Worm (Caenorhabditis elegans) whole organism, L4 larva: ENCODE results near the gene tric-1B.1.

Experiments
- D1046.2 ChIP-seq: fragments of 200-800 bp; sonication (Bioruptor generic); IDR thresholded peaks from 2 replicates; pipeline ENCODE4 v1.3.6; 2022; ENCODE audit warnings: missing genetic modification characterization, missing compliant biosample characterization
- F49E8.2 ChIP-seq: sonication (generic microtip); optimal IDR thresholded peaks from 2 replicates; lab custom pipeline; 2016; ENCODE audit warnings: missing compliant biosample characterization, mild to moderate bottlenecking, missing genetic modification characterization, borderline replicate concordance
- T20F7.1 ChIP-seq: fragments of 200-800 bp; sonication (Bioruptor generic); optimal IDR thresholded peaks from 2 replicates; lab custom pipeline; 2018; ENCODE audit warnings: mild to moderate bottlenecking, missing genetic modification characterization, missing compliant biosample characterization
- Y48G9A.11 ChIP-seq: fragments of 200-800 bp; sonication (Bioruptor generic); IDR thresholded peaks from 2 replicates; pipeline ENCODE4 v1.3.6; 2022; ENCODE audit warnings: missing genetic modification reagents, missing genetic modification characterization, missing compliant biosample characterization
- Y75B8A.6 ChIP-seq: fragments of 200-800 bp; sonication (Bioruptor generic); IDR thresholded peaks from 2 replicates; pipeline ENCODE4 v1.3.6; 2022; ENCODE audit warnings: missing genetic modification reagents, missing genetic modification characterization, missing compliant biosample characterization
- ZK546.5 ChIP-seq, 2 experiments: sonication (generic microtip); optimal IDR thresholded peaks; 2 replicates each; lab custom pipeline; 2017; ENCODE audit warnings: missing biosample characterization in 2 of 2, missing genetic modification characterization in 2 of 2
- aly-2 ChIP-seq: sonication (generic microtip); optimal IDR thresholded peaks from 2 replicates; lab custom pipeline; 2018; ENCODE audit warnings: missing biosample characterization, missing genetic modification characterization
- arid-1 ChIP-seq: fragments of 200-800 bp; sonication (Bioruptor generic); conservative IDR thresholded peaks from 2 replicates; pipeline ENCODE4 v1.3.6; 2022; ENCODE audit warnings: missing genetic modification reagents, missing genetic modification characterization, missing compliant biosample characterization
- attf-4 ChIP-seq: sonication (generic microtip); optimal IDR thresholded peaks from 3 replicates; lab custom pipeline; 2017; ENCODE audit warnings: missing biosample characterization, missing genetic modification characterization
- ceh-20 ChIP-seq: fragments of 200-800 bp; sonication (Bioruptor generic); IDR thresholded peaks from 2 replicates; pipeline ENCODE4 v1.3.6; 2022; ENCODE audit warnings: missing genetic modification reagents, missing genetic modification characterization, missing compliant biosample characterization
- ceh-44 ChIP-seq: fragments of 200-800 bp; sonication (Bioruptor generic); IDR thresholded peaks from 2 replicates; pipeline ENCODE4 v1.3.6; 2022; ENCODE audit warnings: missing genetic modification reagents, missing genetic modification characterization, missing compliant biosample characterization
- ctbp-1 ChIP-seq: fragments of 200-800 bp; sonication (Bioruptor generic); IDR thresholded peaks from 2 replicates; pipeline ENCODE4 v1.3.6; 2022; ENCODE audit warnings: missing genetic modification reagents, missing genetic modification characterization, missing compliant biosample characterization
- daf-16 ChIP-seq, 3 experiments: sonication (generic microtip); optimal IDR thresholded peaks; 2 replicates each; lab custom pipeline; 2016 to 2017; ENCODE audit warnings: missing genetic modification characterization in 3 of 3, missing genetic modification reagents in 3 of 3, mild to moderate bottlenecking in 2 of 3, missing compliant biosample characterization in 2 of 3, missing biosample characterization in 1 of 3, moderate library complexity in 1 of 3
- daf-8 ChIP-seq: fragments of 200-800 bp; sonication (Bioruptor generic); IDR thresholded peaks from 2 replicates; pipeline ENCODE4 v1.3.6; 2022; ENCODE audit warnings: missing genetic modification characterization, missing compliant biosample characterization
- dmd-6 ChIP-seq: fragments of 200-800 bp; sonication (Bioruptor generic); IDR thresholded peaks from 2 replicates; pipeline ENCODE4 v1.3.6; 2022; ENCODE audit warnings: missing genetic modification reagents, missing genetic modification characterization, missing compliant biosample characterization
- dmd-9 ChIP-seq: fragments of 200-800 bp; sonication (Bioruptor generic); IDR thresholded peaks from 2 replicates; pipeline ENCODE4 v1.3.6; 2022; ENCODE audit warnings: missing genetic modification reagents, missing genetic modification characterization, missing compliant biosample characterization
- duxl-1 ChIP-seq: sonication (generic microtip); optimal IDR thresholded peaks from 2 replicates; lab custom pipeline; 2016; ENCODE audit warnings: mild to moderate bottlenecking, missing genetic modification characterization, moderate library complexity, missing compliant biosample characterization; ENCODE audit not compliant: poor library complexity
- dve-1 ChIP-seq: sonication (generic microtip); optimal IDR thresholded peaks from 2 replicates; lab custom pipeline; 2017; ENCODE audit warnings: antibody characterized with exemption, mild to moderate bottlenecking, missing genetic modification characterization, missing compliant biosample characterization; ENCODE audit not compliant: insufficient read depth
- egl-27 ChIP-seq: sonication (generic microtip); optimal IDR thresholded peaks from 3 replicates; lab custom pipeline; 2017; ENCODE audit warnings: missing biosample characterization, missing genetic modification reagents, missing genetic modification characterization
- fkh-10 ChIP-seq: fragments of 150-350 bp; optimal IDR thresholded peaks from 2 replicates; lab custom pipeline; 2014; ENCODE audit warnings: missing biosample characterization, missing genetic modification reagents, missing genetic modification characterization
- gei-8 ChIP-seq: fragments of 200-800 bp; sonication (Bioruptor generic); optimal IDR thresholded peaks from 2 replicates; lab custom pipeline; 2018; ENCODE audit warnings: mild to moderate bottlenecking, missing genetic modification characterization, missing compliant biosample characterization
- hlh-11 ChIP-seq: fragments of 200-800 bp; sonication (Bioruptor generic); optimal IDR thresholded peaks from 2 replicates; lab custom pipeline; 2018; ENCODE audit warnings: mild to moderate bottlenecking, missing genetic modification characterization, missing compliant biosample characterization
- hlh-30 ChIP-seq: sonication (generic microtip); optimal IDR thresholded peaks from 2 replicates; lab custom pipeline; 2017; ENCODE audit warnings: antibody characterized with exemption, mild to moderate bottlenecking, missing genetic modification characterization, missing compliant biosample characterization; ENCODE audit not compliant: insufficient read depth
- lim-7 ChIP-seq: fragments of 200-800 bp; sonication (Bioruptor generic); IDR thresholded peaks from 2 replicates; pipeline ENCODE4 v1.3.6; 2022; ENCODE audit warnings: missing genetic modification characterization, missing compliant biosample characterization
- lin-38 ChIP-seq: fragments of 200-800 bp; sonication (Bioruptor generic); IDR thresholded peaks from 2 replicates; pipeline ENCODE4 v1.3.6; 2022; ENCODE audit warnings: missing genetic modification reagents, missing genetic modification characterization, missing compliant biosample characterization
- lsy-2 ChIP-seq, 2 experiments: fragments of 150-350 bp in 1 of 2; sonication (generic microtip) in 1 of 2; optimal IDR thresholded peaks; 2 replicates each; lab custom pipeline; 2014 to 2017; ENCODE audit warnings: missing biosample characterization in 2 of 2, missing genetic modification characterization in 2 of 2
- madf-5 ChIP-seq, 2 experiments: fragments of 200-800 bp; sonication (Bioruptor generic); IDR thresholded peaks; 2 replicates each; pipeline ENCODE4 v1.3.6; 2022; ENCODE audit warnings: missing compliant biosample characterization in 2 of 2, missing genetic modification characterization in 2 of 2
- madf-9 ChIP-seq: fragments of 200-800 bp; sonication (Bioruptor generic); conservative IDR thresholded peaks from 2 replicates; pipeline ENCODE4 v1.3.6; 2022; ENCODE audit warnings: missing genetic modification reagents, missing genetic modification characterization, missing compliant biosample characterization
- mdt-29 ChIP-seq: fragments of 200-800 bp; sonication (Bioruptor generic); IDR thresholded peaks from 2 replicates; pipeline ENCODE4 v1.3.6; 2022; ENCODE audit warnings: missing genetic modification reagents, missing genetic modification characterization, missing compliant biosample characterization
- mep-1 ChIP-seq: fragments of 150-350 bp; sonication (generic microtip); optimal IDR thresholded peaks from 3 replicates; lab custom pipeline; 2014; ENCODE audit warnings: missing biosample characterization, missing genetic modification characterization
- mes-2 ChIP-seq: sonication (generic microtip); optimal IDR thresholded peaks from 2 replicates; lab custom pipeline; 2016; ENCODE audit warnings: missing genotype, mild to moderate bottlenecking, missing genetic modification characterization, missing compliant biosample characterization; ENCODE audit not compliant: poor library complexity, severe bottlenecking
- mxl-2 ChIP-seq: fragments of 200-800 bp; sonication (Bioruptor generic); conservative IDR thresholded peaks from 2 replicates; pipeline ENCODE4 v1.3.6; 2022; ENCODE audit warnings: missing genetic modification reagents, missing genetic modification characterization, missing compliant biosample characterization
- mxl-3 ChIP-seq: fragments of 200-800 bp; sonication (Bioruptor generic); optimal IDR thresholded peaks from 2 replicates; lab custom pipeline; 2018; ENCODE audit warnings: mild to moderate bottlenecking, missing genetic modification characterization, missing compliant biosample characterization
- nhr-10 ChIP-seq: fragments of 150-350 bp; optimal IDR thresholded peaks from 2 replicates; lab custom pipeline; 2014; ENCODE audit warnings: missing biosample characterization, missing genetic modification characterization
- nhr-102 ChIP-seq: sonication (generic microtip); optimal IDR thresholded peaks from 2 replicates; lab custom pipeline; 2016; ENCODE audit warnings: mild to moderate bottlenecking, missing genetic modification characterization, moderate library complexity, missing compliant biosample characterization
- nhr-28 ChIP-seq: fragments of 150-350 bp; optimal IDR thresholded peaks from 2 replicates; lab custom pipeline; 2014; ENCODE audit warnings: missing biosample characterization, missing genetic modification characterization
- nhr-48 ChIP-seq: sonication (generic microtip); optimal IDR thresholded peaks from 2 replicates; lab custom pipeline; 2016; ENCODE audit warnings: mild to moderate bottlenecking, missing genetic modification characterization, missing compliant biosample characterization
- nhr-6 ChIP-seq: fragments of 150-350 bp; optimal IDR thresholded peaks from 2 replicates; lab custom pipeline; 2014; ENCODE audit warnings: missing biosample characterization, missing genetic modification characterization
- nhr-77 ChIP-seq: fragments of 150-350 bp; optimal IDR thresholded peaks from 2 replicates; lab custom pipeline; 2014; ENCODE audit warnings: missing biosample characterization, missing genetic modification characterization
- pha-4 ChIP-seq, 2 experiments: fragments of 150-350 bp in 1 of 2; fragments of 200-800 bp in 1 of 2; sonication (Bioruptor generic) in 1 of 2; IDR thresholded peaks in 1 of 2; optimal IDR thresholded peaks in 1 of 2; 2 replicates each; pipeline versions ENCODE4 v1.3.6 to Lab custom; 2014 to 2022; ENCODE audit warnings: missing genetic modification characterization in 2 of 2, missing genetic modification reagents in 2 of 2, missing biosample characterization in 1 of 2, missing compliant biosample characterization in 1 of 2
- rbr-2 ChIP-seq: sonication (generic microtip); optimal IDR thresholded peaks from 2 replicates; lab custom pipeline; 2016; ENCODE audit warnings: missing genotype, missing genetic modification characterization, missing compliant biosample characterization
- sdz-12 ChIP-seq: fragments of 200-800 bp; sonication (Bioruptor generic); optimal IDR thresholded peaks from 2 replicates; lab custom pipeline; 2018; ENCODE audit warnings: mild to moderate bottlenecking, missing genetic modification characterization, missing compliant biosample characterization
- set-16 ChIP-seq: fragments of 200-800 bp; sonication (Bioruptor generic); IDR thresholded peaks from 2 replicates; pipeline ENCODE4 v1.3.6; 2022; ENCODE audit warnings: missing genetic modification reagents, missing genetic modification characterization, missing compliant biosample characterization
- skn-1 ChIP-seq: fragments of 150-350 bp; optimal IDR thresholded peaks from 2 replicates; lab custom pipeline; 2014; ENCODE audit warnings: missing biosample characterization, missing genetic modification characterization
- snpc-4 ChIP-seq: fragments of 150-350 bp; optimal IDR thresholded peaks from 2 replicates; lab custom pipeline; 2014; ENCODE audit warnings: missing biosample characterization, missing genetic modification characterization
- spr-1 ChIP-seq: sonication (generic microtip); optimal IDR thresholded peaks from 2 replicates; lab custom pipeline; 2016; ENCODE audit warnings: mild to moderate bottlenecking, missing genetic modification characterization, missing compliant biosample characterization
- spr-3 ChIP-seq: fragments of 200-800 bp; sonication (Bioruptor generic); optimal IDR thresholded peaks from 2 replicates; lab custom pipeline; 2018; ENCODE audit warnings: mild to moderate bottlenecking, missing genetic modification characterization, missing compliant biosample characterization
- unc-39 ChIP-seq: sonication (generic microtip); optimal IDR thresholded peaks from 2 replicates; lab custom pipeline; 2017; ENCODE audit warnings: missing biosample characterization, missing genetic modification characterization
- ztf-11 ChIP-seq: fragments of 150-350 bp; optimal IDR thresholded peaks from 2 replicates; lab custom pipeline; 2014; ENCODE audit warnings: missing biosample characterization, missing genetic modification characterization

Gene tric-1B.1

DNA sequence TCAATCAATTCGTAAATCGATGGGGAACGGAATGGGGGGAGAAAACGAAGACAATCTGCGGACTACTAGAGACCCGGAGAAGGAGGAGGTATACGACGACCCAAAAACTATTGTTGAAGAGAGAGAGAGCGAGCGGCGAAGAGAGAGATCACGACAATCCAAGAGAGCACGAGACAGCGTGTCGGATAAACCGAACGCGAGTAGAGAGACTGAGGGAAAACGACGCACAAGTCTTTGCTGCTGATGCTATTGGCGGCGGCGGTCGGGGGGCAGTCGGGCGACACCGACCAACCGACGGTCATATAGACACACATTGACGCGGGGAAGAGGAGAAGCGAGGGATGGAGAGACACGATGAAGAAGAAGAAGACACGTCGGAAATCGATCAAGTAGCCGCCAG is 43.5 kb downstream of the tric-1B.1 start (continued):
- TF ChIP-seq Y75B8A.6 (GFP tag; lab: Robert Waterston, UW), result no peak
- TF ChIP-seq ctbp-1 (GFP tag; lab: Robert Waterston, UW), result peak; percentile 65; the same call in 1 of the 2 replicates
- TF ChIP-seq dmd-9 (GFP tag; lab: Robert Waterston, UW), result no peak
- peak; percentile 45 for TF ChIP-seq nhr-10 (tag; lab: Kevin White, UChicago)
- no peak for TF ChIP-seq daf-8
- TF ChIP-seq lsy-2 (tag; optimal IDR thresholded peaks at IDR 0.05; lab: Kevin White, UChicago), result peak; percentile 71 to 78
- TF ChIP-seq F49E8.2 (tag; lab: Kevin White, UChicago), result no peak
- TF ChIP-seq ztf-11 (tag; lab: Kevin White, UChicago), result no peak
- TF ChIP-seq hlh-11 (tag; lab: Kevin White, UChicago), result peak; percentile 84
- peak; percentile 57 for TF ChIP-seq arid-1 (GFP tag; lab: Robert Waterston, UW)
- TF ChIP-seq hlh-30 (tag; lab: Kevin White, UChicago), result peak; percentile 89
- TF ChIP-seq mdt-29 (GFP tag; lab: Robert Waterston, UW), result no peak
- peak; percentile 52 for TF ChIP-seq dmd-6 (GFP tag; lab: Robert Waterston, UW)
- TF ChIP-seq attf-4 (tag; lab: Kevin White, UChicago), result peak; percentile 7
- TF ChIP-seq nhr-6, result no peak
- peak; percentile 53 for TF ChIP-seq nhr-28 (tag; lab: Kevin White, UChicago)
- peak; percentile 56; the same call in 1 of the 2 replicates for TF ChIP-seq lin-38 (GFP tag; lab: Robert Waterston, UW)
- TF ChIP-seq madf-9 (GFP tag; lab: Robert Waterston, UW), result peak; percentile 29; the same call in 1 of the 2 replicates
- peak; percentile 92 for TF ChIP-seq rbr-2
- no peak for TF ChIP-seq ZK546.5 (tag; optimal IDR thresholded peaks at IDR 0.05; lab: Kevin White, UChicago)
- TF ChIP-seq sdz-12 (GFP tag; lab: Kevin White, UChicago), result no peak
- no peak for TF ChIP-seq aly-2
- TF ChIP-seq nhr-102 (tag; lab: Kevin White, UChicago), result peak; percentile 6
- TF ChIP-seq Y48G9A.11 (GFP tag; lab: Robert Waterston, UW), result no peak
- TF ChIP-seq spr-3 (GFP tag; lab: Kevin White, UChicago), result peak; percentile 61
- TF ChIP-seq egl-27 (tag; lab: Kevin White, UChicago), result no peak
- no peak for TF ChIP-seq duxl-1
- peak; percentile 89 for TF ChIP-seq mep-1
- TF ChIP-seq fkh-10 (GFP tag; lab: Kevin White, UChicago), result no peak
- TF ChIP-seq snpc-4 (tag; lab: Kevin White, UChicago), result no peak
- TF ChIP-seq skn-1 (tag; lab: Kevin White, UChicago), result no peak
- TF ChIP-seq dve-1, result peak; percentile 64
- TF ChIP-seq pha-4 (GFP tag; IDR thresholded peaks at IDR 0.05; lab: Robert Waterston, UW), result 0 out of 2 replicates have a peak, but pooled peaks have one; percentile 33
- no peak for TF ChIP-seq pha-4 (tag; optimal IDR thresholded peaks at IDR 0.05; lab: Kevin White, UChicago)
- no peak for TF ChIP-seq gei-8
- TF ChIP-seq unc-39, result no peak
- TF ChIP-seq lim-7 (GFP tag; lab: Robert Waterston, UW), result 0 out of 2 replicates have a peak, but pooled peaks have one; percentile 12
- TF ChIP-seq set-16 (GFP tag; lab: Robert Waterston, UW), result peak; percentile 87
- TF ChIP-seq mes-2 (tag; lab: Kevin White, UChicago), result peak; percentile 58
- peak; percentile 2 for TF ChIP-seq spr-1 (tag; lab: Kevin White, UChicago)
- TF ChIP-seq nhr-77 (tag; lab: Kevin White, UChicago), result peak; percentile 46
- no peak for TF ChIP-seq T20F7.1 (GFP tag; lab: Kevin White, UChicago)
- peak; percentile 58; the same call in 1 of the 2 replicates for TF ChIP-seq ceh-20
- peak; percentile 85 for TF ChIP-seq mxl-3 (GFP tag; lab: Kevin White, UChicago)
- TF ChIP-seq D1046.2, result no peak
- TF ChIP-seq madf-5 (GFP tag; IDR thresholded peaks at IDR 0.05; lab: Robert Waterston, UW), result no peak
- TF ChIP-seq nhr-48 (tag; lab: Kevin White, UChicago), result peak; percentile 41
- no peak for TF ChIP-seq ceh-44
- no peak for TF ChIP-seq mxl-2
- peak in 1 of 2 experiments; percentile 37 for TF ChIP-seq daf-16 (GFP tag; optimal IDR thresholded peaks at IDR 0.05; lab: Kevin White, UChicago)
- peak; percentile 2 for TF ChIP-seq daf-16 (tag; optimal IDR thresholded peaks at IDR 0.05; lab: Kevin White, UChicago)
